Fruit fly (Drosophila melanogaster): ENCODE results near the gene Krn.

Gene Krn

DNA sequence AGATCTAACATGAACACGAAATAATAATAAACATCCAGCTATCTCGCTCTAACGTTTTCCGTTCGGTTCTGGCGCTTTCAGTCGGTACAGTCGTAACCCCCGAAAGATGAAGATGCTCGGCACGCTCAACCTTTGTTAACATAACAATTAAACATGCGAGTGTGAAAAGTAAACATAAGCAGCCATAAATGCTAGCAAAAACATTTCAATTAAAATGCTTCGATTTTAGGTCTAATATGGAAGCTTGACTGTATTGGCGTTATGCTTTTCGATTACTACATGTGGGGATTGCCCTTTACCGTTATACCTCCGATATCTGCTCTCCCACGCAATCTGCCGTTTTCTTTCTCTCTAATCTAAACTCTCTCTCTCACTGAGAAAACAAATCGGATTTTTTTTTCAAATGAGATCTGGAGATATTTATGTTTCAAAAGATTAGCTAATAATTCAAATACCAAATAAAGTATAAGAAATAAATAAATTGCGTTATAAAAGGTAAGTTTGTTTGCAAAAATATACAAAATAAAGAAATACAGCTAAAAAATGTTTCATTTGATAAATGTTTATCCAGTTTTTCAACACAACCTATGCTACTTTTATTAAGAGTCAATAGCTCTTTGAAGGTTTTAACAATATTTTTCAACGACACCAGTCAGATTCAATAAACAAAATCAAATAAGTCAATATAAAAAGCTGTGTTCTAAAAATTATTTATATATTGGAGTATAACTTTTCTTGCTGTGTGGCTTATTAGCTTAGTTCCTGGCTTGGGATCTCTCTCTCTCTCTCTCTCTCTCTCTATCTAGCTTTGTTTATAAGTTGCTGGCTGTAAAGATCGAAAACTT, 4.6 kb upstream of the Krn start (continued):
- TF ChIP-seq CG9817 (tag; optimal IDR thresholded peaks at IDR 0.05) = peak; percentile 88
- no peak for TF ChIP-seq CG34224 (GFP tag; IDR thresholded peaks at IDR 0.05; ENCODE audit: partially characterized antibody)
- peak; percentile 86 for TF ChIP-seq exex (tag; optimal IDR thresholded peaks at IDR 0.05)
- peak; percentile 81 for TF ChIP-seq sens-2 (GFP tag; IDR thresholded peaks at IDR 0.05)
- peak; percentile 65 for TF ChIP-seq CG18476 (GFP tag; optimal IDR thresholded peaks at IDR 0.05)
- no peak for TF ChIP-seq Lpt (GFP tag; optimal IDR thresholded peaks at IDR 0.05)
- peak; percentile 57 for TF ChIP-seq sima (GFP tag; optimal IDR thresholded peaks at IDR 0.05)
- peak; percentile 80 for TF ChIP-seq CG1647 (GFP tag; optimal IDR thresholded peaks at IDR 0.05)
- TF ChIP-seq tll (GFP tag; optimal IDR thresholded peaks at IDR 0.05) = no peak
- peak; percentile 84 for TF ChIP-seq CG5953 (GFP tag; IDR thresholded peaks at IDR 0.05)
- peak; percentile 79 for TF ChIP-seq CG30431 (GFP tag; optimal IDR thresholded peaks at IDR 0.05)
- TF ChIP-seq kah (GFP tag; optimal IDR thresholded peaks at IDR 0.05) = peak; percentile 47
- no peak for TF ChIP-seq knrl (GFP tag; IDR thresholded peaks at IDR 0.05; ENCODE audit: partially characterized antibody)
- TF ChIP-seq CG17568 (GFP tag; optimal IDR thresholded peaks at IDR 0.05) = peak; percentile 84
- TF ChIP-seq CG4854 (GFP tag; optimal IDR thresholded peaks at IDR 0.05) = peak; percentile 75
- 0 out of 2 replicates have a peak, but pooled peaks have one; percentile 65 for TF ChIP-seq aop (GFP tag; IDR thresholded peaks at IDR 0.05)
- peak; percentile 80 for TF ChIP-seq D19B (GFP tag; optimal IDR thresholded peaks at IDR 0.05)
- TF ChIP-seq Doc3 (GFP tag; IDR thresholded peaks at IDR 0.05; ENCODE audit: partially characterized antibody) = no peak
- peak; percentile 30 for TF ChIP-seq grn (GFP tag; optimal IDR thresholded peaks at IDR 0.05)
- peak; percentile 95 for TF ChIP-seq sob (GFP tag; IDR thresholded peaks at IDR 0.05)
- no peak for TF ChIP-seq br (optimal IDR thresholded peaks at IDR 0.05)
- TF ChIP-seq cas (GFP tag; IDR thresholded peaks at IDR 0.05) = peak; percentile 85
- no peak for TF ChIP-seq CG1832 (GFP tag; optimal IDR thresholded peaks at IDR 0.05)
- TF ChIP-seq fd64A (GFP tag; optimal IDR thresholded peaks at IDR 0.05) = peak; percentile 86
- peak; percentile 83 for TF ChIP-seq CG1233 (GFP tag; optimal IDR thresholded peaks at IDR 0.05)
- TF ChIP-seq gsb-n (tag; optimal IDR thresholded peaks at IDR 0.05) = peak; percentile 85
- peak; percentile 86 for TF ChIP-seq CG13894 (tag; optimal IDR thresholded peaks at IDR 0.05)
- peak; percentile 68 for TF ChIP-seq CG31388 (GFP tag; optimal IDR thresholded peaks at IDR 0.05)
- peak; percentile 50 for TF ChIP-seq CG14710 (tag; optimal IDR thresholded peaks at IDR 0.05)
- TF ChIP-seq CG10267 (tag; optimal IDR thresholded peaks at IDR 0.05) = peak; percentile 52
- peak; percentile 74 for TF ChIP-seq ftz-f1 (GFP tag; optimal IDR thresholded peaks at IDR 0.05)
- peak; percentile 74 for TF ChIP-seq CG10654 (GFP tag; optimal IDR thresholded peaks at IDR 0.05)
- TF ChIP-seq CG13287 (GFP tag; IDR thresholded peaks at IDR 0.05; ENCODE audit: partially characterized antibody) = no peak
- TF ChIP-seq ems (GFP tag; optimal IDR thresholded peaks at IDR 0.05) = peak; percentile 89
- TF ChIP-seq CG9727 (GFP tag; optimal IDR thresholded peaks at IDR 0.05) = peak; percentile 65
- peak; percentile 62 for TF ChIP-seq Max (GFP tag; optimal IDR thresholded peaks at IDR 0.05)
- TF ChIP-seq Ravus (GFP tag; IDR thresholded peaks at IDR 0.05) = peak; percentile 77
- no peak for TF ChIP-seq Tbp (GFP tag; optimal IDR thresholded peaks at IDR 0.05)
- TF ChIP-seq sr (GFP tag; IDR thresholded peaks at IDR 0.05) = peak; percentile 90
- peak; percentile 39 for TF ChIP-seq Neu2 (GFP tag; optimal IDR thresholded peaks at IDR 0.05; ENCODE audit: borderline replicate concordance)
- TF ChIP-seq CG7928 (GFP tag; optimal IDR thresholded peaks at IDR 0.05) = peak; percentile 70
- peak; percentile 51 for TF ChIP-seq HLHmδ (GFP tag; optimal IDR thresholded peaks at IDR 0.05)
- peak; percentile 94 for TF ChIP-seq CG11456 (GFP tag; IDR thresholded peaks at IDR 0.05)
- peak; percentile 69 for TF ChIP-seq Hand (GFP tag; optimal IDR thresholded peaks at IDR 0.05)
- TF ChIP-seq Antp (GFP tag; optimal IDR thresholded peaks at IDR 0.05) = peak; percentile 95
- peak in 1 of 2 experiments; percentile 24 for TF ChIP-seq crp (GFP tag; optimal IDR thresholded peaks at IDR 0.05)
- TF ChIP-seq yki (optimal IDR thresholded peaks at IDR 0.05) = no peak
- TF ChIP-seq CG8089 (GFP tag; optimal IDR thresholded peaks at IDR 0.05) = peak; percentile 74
- no peak for TF ChIP-seq hth (optimal IDR thresholded peaks at IDR 0.05)

All from whole organism, embryonic.